Worm (Caenorhabditis elegans): ENCODE data around the gene C06G4.4.

DNA sequence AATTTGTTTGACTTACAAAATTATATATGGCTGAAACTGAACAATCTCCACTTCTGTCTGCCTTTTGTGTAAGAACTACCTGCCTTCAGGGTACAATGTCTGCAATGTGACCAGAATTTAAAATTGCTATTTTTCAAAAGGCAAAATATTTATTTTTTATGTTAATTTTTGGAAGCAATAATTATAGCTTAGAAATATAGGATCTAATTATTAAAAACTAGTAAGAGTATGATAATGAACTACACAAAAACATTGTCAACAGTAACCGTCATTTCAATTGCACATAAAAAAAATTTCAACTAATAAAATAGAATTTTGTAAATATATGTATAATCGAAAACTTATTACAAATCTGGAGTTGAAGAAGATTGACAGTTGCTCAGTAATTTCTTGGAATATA, 20.6 kb downstream of the C06G4.4 start, which contains the start of gene C29E4.9:
- no peak for TF ChIP-seq fos-1 (tag; optimal IDR thresholded peaks at IDR 0.05)
- TF ChIP-seq snpc-4 (tag; optimal IDR thresholded peaks at IDR 0.05), result no peak
- TF ChIP-seq F49E8.2 (tag; optimal IDR thresholded peaks at IDR 0.05; ENCODE audit: borderline replicate concordance), result no peak
- no peak for TF ChIP-seq F26F4.8 (GFP tag; conservative IDR thresholded peaks at IDR 0.05)
- no peak for TF ChIP-seq mdl-1 (tag; optimal IDR thresholded peaks at IDR 0.05)
- TF ChIP-seq lsy-2 (tag; optimal IDR thresholded peaks at IDR 0.05), result no peak
- TF ChIP-seq unc-39 (tag; optimal IDR thresholded peaks at IDR 0.05), result no peak

Measured in whole organism, L4 larva.